Worm (Caenorhabditis elegans) whole organism, late embryonic: ENCODE data around the gene F09G2.2.

ENCODE experiments used
- C38D4.7 ChIP-seq: fragments of 200-800 bp; sonication (Bioruptor generic); optimal IDR thresholded peaks from 2 replicates; lab custom pipeline; 2018; ENCODE audit warnings: mild to moderate bottlenecking, missing genetic modification characterization, moderate library complexity, missing compliant biosample characterization
- ama-1 ChIP-seq: fragments of 150-350 bp; optimal IDR thresholded peaks from 2 replicates; lab custom pipeline; 2014
- ceh-9 ChIP-seq: sonication (generic microtip); optimal IDR thresholded peaks from 2 replicates; lab custom pipeline; 2016; ENCODE audit warnings: mild to moderate bottlenecking, missing genetic modification characterization, inconsistent platforms, missing compliant biosample characterization
- dve-1 ChIP-seq: sonication (generic microtip); optimal IDR thresholded peaks from 2 replicates; lab custom pipeline; 2017; ENCODE audit warnings: antibody characterized with exemption, mild to moderate bottlenecking, missing genetic modification characterization, missing compliant biosample characterization
- elt-2 ChIP-seq: sonication (generic microtip); optimal IDR thresholded peaks from 2 replicates; lab custom pipeline; 2016; ENCODE audit warnings: missing genetic modification reagents, missing genetic modification characterization, missing compliant biosample characterization
- fkh-10 ChIP-seq: fragments of 150-350 bp; optimal IDR thresholded peaks from 2 replicates; lab custom pipeline; 2014; ENCODE audit warnings: missing biosample characterization, missing genetic modification reagents, missing genetic modification characterization
- fkh-6 ChIP-seq: sonication (generic microtip); optimal IDR thresholded peaks from 2 replicates; lab custom pipeline; 2016; ENCODE audit warnings: missing genetic modification characterization, missing compliant biosample characterization
- gmeb-2 ChIP-seq: sonication (generic microtip); optimal IDR thresholded peaks from 2 replicates; lab custom pipeline; 2016; ENCODE audit warnings: missing genetic modification characterization, inconsistent platforms, missing compliant biosample characterization
- lin-11 ChIP-seq: fragments of 200-800 bp; sonication (Bioruptor generic); optimal IDR thresholded peaks from 2 replicates; lab custom pipeline; 2018; ENCODE audit warnings: mild to moderate bottlenecking, missing genetic modification characterization, missing compliant biosample characterization
- nfya-1 ChIP-seq: sonication (generic microtip); optimal IDR thresholded peaks from 2 replicates; lab custom pipeline; 2017; ENCODE audit warnings: missing genetic modification characterization, mild to moderate bottlenecking, missing compliant biosample characterization, antibody characterized with exemption, moderate library complexity
- nhr-11 ChIP-seq: fragments of 150-350 bp; optimal IDR thresholded peaks from 2 replicates; lab custom pipeline; 2014; ENCODE audit warnings: missing biosample characterization, missing genetic modification characterization
- pha-4 ChIP-seq: fragments of 150-350 bp; optimal IDR thresholded peaks from 2 replicates; lab custom pipeline; 2018; ENCODE audit warnings: missing biosample characterization, missing genetic modification reagents, missing genetic modification characterization
- pqm-1 ChIP-seq: sonication (generic microtip); optimal IDR thresholded peaks from 2 replicates; lab custom pipeline; 2016; ENCODE audit warnings: missing genetic modification characterization, missing compliant biosample characterization

DNA sequence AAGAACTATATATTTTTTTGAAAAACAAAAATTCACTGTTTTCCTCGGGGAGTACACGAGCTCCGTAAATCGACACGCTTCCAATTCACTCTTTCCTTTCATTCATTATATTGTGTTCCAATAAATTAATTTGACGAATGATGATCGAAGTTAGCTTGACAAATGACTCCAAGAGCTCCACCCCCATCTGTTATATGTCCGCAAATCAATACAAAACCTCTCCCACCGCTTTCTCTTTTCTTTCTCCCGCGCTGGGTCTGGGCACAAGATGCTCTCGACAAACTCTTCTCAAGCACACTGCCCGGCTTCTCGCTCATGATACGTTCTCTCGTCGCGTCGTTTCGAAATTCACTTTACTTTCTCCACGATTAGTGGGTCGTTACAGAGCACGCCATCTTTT, 27.2 kb downstream of the F09G2.2 start, which contains the start of gene C13F10.1:
- TF ChIP-seq fkh-6 (tag; lab: Kevin White, UChicago) (no peak), dve-1 (tag; lab: Kevin White, UChicago) (no peak), elt-2 (tag; lab: Kevin White, UChicago) (no peak), fkh-10 (no peak), lin-11 (no peak), ama-1 (lab: Kevin White, UChicago) (no peak), pqm-1 (tag; lab: Kevin White, UChicago) (no peak), ceh-9 (tag; lab: Kevin White, UChicago) (no peak), pha-4 (tag; lab: Kevin White, UChicago) (no peak), nfya-1 (tag; lab: Kevin White, UChicago) (peak; percentile 22), gmeb-2 (tag; lab: Kevin White, UChicago) (no peak), C38D4.7 (GFP tag; lab: Kevin White, UChicago) (no peak), nhr-11 (tag; lab: Kevin White, UChicago) (no peak)
